Worm (Caenorhabditis elegans) whole organism, L3 larva: ENCODE data around the gene set-25.

Source experiments
- R02D3.7 ChIP-seq: fragments of 150-350 bp; optimal IDR thresholded peaks from 2 replicates; lab custom pipeline; 2014; ENCODE audit warnings: missing biosample characterization, missing genetic modification characterization
- ZK546.5 ChIP-seq: sonication (generic microtip); optimal IDR thresholded peaks from 2 replicates; lab custom pipeline; 2017; ENCODE audit warnings: missing biosample characterization, missing genetic modification characterization
- aly-2 ChIP-seq: fragments of 150-350 bp; optimal IDR thresholded peaks from 2 replicates; lab custom pipeline; 2014; ENCODE audit warnings: missing biosample characterization, missing genetic modification characterization
- ama-1 ChIP-seq: fragments of 150-350 bp; optimal IDR thresholded peaks from 2 replicates; lab custom pipeline; 2018
- ceh-28 ChIP-seq: fragments of 150-350 bp; optimal IDR thresholded peaks from 2 replicates; lab custom pipeline; 2014; ENCODE audit warnings: missing biosample characterization, missing genetic modification reagents, missing genetic modification characterization
- ceh-82 ChIP-seq: fragments of 150-350 bp; optimal IDR thresholded peaks from 2 replicates; lab custom pipeline; 2014; ENCODE audit warnings: missing biosample characterization, missing genetic modification characterization
- ceh-9 ChIP-seq: sonication (generic microtip); optimal IDR thresholded peaks from 2 replicates; lab custom pipeline; 2018; ENCODE audit warnings: missing biosample characterization, missing genetic modification characterization
- egl-27 ChIP-seq: sonication (generic microtip); optimal IDR thresholded peaks from 4 replicates; lab custom pipeline; 2017; ENCODE audit warnings: missing biosample characterization, missing genetic modification reagents, missing genetic modification characterization
- egl-5 ChIP-seq: fragments of 150-350 bp; optimal IDR thresholded peaks from 2 replicates; lab custom pipeline; 2017; ENCODE audit warnings: missing biosample characterization, missing genetic modification reagents, missing genetic modification characterization, inconsistent platforms
- elt-1 ChIP-seq: fragments of 150-350 bp; optimal IDR thresholded peaks from 2 replicates; lab custom pipeline; 2014; ENCODE audit warnings: missing biosample characterization, missing genetic modification characterization
- elt-2 ChIP-seq: sonication (generic microtip); optimal IDR thresholded peaks from 2 replicates; lab custom pipeline; 2016; ENCODE audit warnings: missing genetic modification reagents, mild to moderate bottlenecking, missing genetic modification characterization, missing compliant biosample characterization
- elt-3 ChIP-seq, 3 experiments: fragments of 150-350 bp in 1 of 3; sonication (generic microtip) in 2 of 3; optimal IDR thresholded peaks; 2 replicates in 2 of 3; 4 replicates in 1 of 3; lab custom pipeline; 2014 to 2017; ENCODE audit warnings: missing biosample characterization in 3 of 3, missing genetic modification characterization in 3 of 3
- eor-1 ChIP-seq, 2 experiments: fragments of 150-350 bp; optimal IDR thresholded peaks; 2 replicates each; lab custom pipeline; 2014 to 2018; ENCODE audit warnings: missing biosample characterization in 2 of 2, missing genetic modification characterization in 2 of 2
- fkh-2 ChIP-seq: fragments of 150-350 bp; optimal IDR thresholded peaks from 2 replicates; lab custom pipeline; 2014; ENCODE audit warnings: missing biosample characterization, missing genetic modification reagents, missing genetic modification characterization
- hmg-11 ChIP-seq: sonication (generic microtip); optimal IDR thresholded peaks from 2 replicates; lab custom pipeline; 2016; ENCODE audit warnings: missing genetic modification characterization, missing compliant biosample characterization
- lin-15B ChIP-seq: fragments of 150-350 bp; optimal IDR thresholded peaks from 2 replicates; lab custom pipeline; 2014; ENCODE audit warnings: missing biosample characterization, missing genetic modification characterization
- lin-39 ChIP-seq: fragments of 150-350 bp; optimal IDR thresholded peaks from 2 replicates; lab custom pipeline; 2018; ENCODE audit warnings: missing biosample characterization, missing genetic modification reagents, missing genetic modification characterization
- lsy-12 ChIP-seq: sonication (generic microtip); optimal IDR thresholded peaks from 2 replicates; lab custom pipeline; 2016; ENCODE audit warnings: mild to moderate bottlenecking, missing genetic modification characterization, missing compliant biosample characterization
- mml-1 ChIP-seq: fragments of 150-350 bp; sonication (generic microtip); optimal IDR thresholded peaks from 3 replicates; lab custom pipeline; 2014; ENCODE audit warnings: missing biosample characterization, missing genetic modification characterization
- nfya-1 ChIP-seq: sonication (generic microtip); optimal IDR thresholded peaks from 2 replicates; lab custom pipeline; 2017; ENCODE audit warnings: missing genetic modification characterization, mild to moderate bottlenecking, missing compliant biosample characterization, antibody characterized with exemption, moderate library complexity; ENCODE audit not compliant: insufficient read depth
- nhr-11 ChIP-seq: fragments of 150-350 bp; optimal IDR thresholded peaks from 2 replicates; lab custom pipeline; 2014; ENCODE audit warnings: missing biosample characterization, missing genetic modification characterization
- nhr-12 ChIP-seq: fragments of 150-350 bp; optimal IDR thresholded peaks from 2 replicates; lab custom pipeline; 2014; ENCODE audit warnings: missing biosample characterization, missing genetic modification characterization
- nhr-23 ChIP-seq: fragments of 150-350 bp; optimal IDR thresholded peaks from 2 replicates; lab custom pipeline; 2014; ENCODE audit warnings: missing biosample characterization, missing genetic modification reagents, missing genetic modification characterization
- nhr-237 ChIP-seq: fragments of 150-350 bp; optimal IDR thresholded peaks from 2 replicates; lab custom pipeline; 2014; ENCODE audit warnings: missing biosample characterization, missing genetic modification characterization
- nhr-25 ChIP-seq: sonication (generic microtip); optimal IDR thresholded peaks from 2 replicates; lab custom pipeline; 2017; ENCODE audit warnings: missing biosample characterization, missing genetic modification characterization
- nhr-28 ChIP-seq: fragments of 150-350 bp; optimal IDR thresholded peaks from 2 replicates; lab custom pipeline; 2014; ENCODE audit warnings: missing biosample characterization, missing genetic modification characterization
- nhr-43 ChIP-seq: sonication (generic microtip); optimal IDR thresholded peaks from 2 replicates; lab custom pipeline; 2016; ENCODE audit warnings: mild to moderate bottlenecking, missing genetic modification characterization, missing compliant biosample characterization; ENCODE audit not compliant: poor library complexity, severe bottlenecking
- nhr-76 ChIP-seq: fragments of 150-350 bp; sonication (generic microtip); optimal IDR thresholded peaks from 5 replicates; lab custom pipeline; 2014; ENCODE audit warnings: missing biosample characterization, missing genetic modification characterization
- pha-4 ChIP-seq: fragments of 150-350 bp; optimal IDR thresholded peaks from 2 replicates; lab custom pipeline; 2014; ENCODE audit warnings: missing biosample characterization, missing genetic modification reagents, missing genetic modification characterization
- skn-1 ChIP-seq: fragments of 150-350 bp; optimal IDR thresholded peaks from 2 replicates; lab custom pipeline; 2014; ENCODE audit warnings: missing biosample characterization, missing genetic modification characterization
- snpc-4 ChIP-seq: fragments of 150-350 bp; optimal IDR thresholded peaks from 2 replicates; lab custom pipeline; 2014; ENCODE audit warnings: missing biosample characterization, missing genetic modification characterization
- unc-39 ChIP-seq: sonication (generic microtip); optimal IDR thresholded peaks from 4 replicates; lab custom pipeline; 2017; ENCODE audit warnings: missing biosample characterization, missing genetic modification characterization
- unc-62 ChIP-seq: fragments of 150-350 bp; sonication (generic microtip); optimal IDR thresholded peaks from 4 replicates; lab custom pipeline; 2014; ENCODE audit warnings: missing biosample characterization, missing genetic modification reagents, missing genetic modification characterization
- zag-1 ChIP-seq: fragments of 150-350 bp; optimal IDR thresholded peaks from 2 replicates; lab custom pipeline; 2014; ENCODE audit warnings: missing biosample characterization, missing genetic modification characterization
- ztf-11 ChIP-seq: fragments of 150-350 bp; optimal IDR thresholded peaks from 2 replicates; lab custom pipeline; 2014; ENCODE audit warnings: missing biosample characterization, missing genetic modification characterization
- ztf-4 ChIP-seq: fragments of 150-350 bp; optimal IDR thresholded peaks from 2 replicates; lab custom pipeline; 2014; ENCODE audit warnings: missing biosample characterization, missing genetic modification characterization

set-25 gene

DNA sequence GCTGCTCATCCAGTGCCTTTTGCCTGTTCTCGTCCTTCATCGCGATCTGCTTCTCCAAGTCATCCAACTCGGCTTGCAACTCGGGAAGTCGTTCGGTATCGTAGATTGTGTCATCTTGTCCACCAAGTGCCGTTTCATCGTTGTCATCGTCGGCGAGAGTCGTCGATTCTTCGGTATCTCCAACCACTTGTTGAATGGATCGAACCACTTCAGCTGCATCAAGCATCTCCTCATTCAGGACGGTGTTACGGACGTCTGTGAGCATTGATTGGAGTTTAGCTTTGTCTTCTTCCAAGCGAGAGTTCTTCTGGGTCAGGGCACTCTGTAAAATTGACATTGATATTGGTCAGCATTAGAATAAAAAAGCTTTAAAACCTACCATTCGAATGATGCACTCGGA, 12.6 kb upstream of the set-25 start:
- no peak for TF ChIP-seq nhr-25 (tag; lab: Kevin White, UChicago)
- TF ChIP-seq nhr-237, result no peak
- TF ChIP-seq ztf-11 (tag; lab: Kevin White, UChicago), result no peak

DNA sequence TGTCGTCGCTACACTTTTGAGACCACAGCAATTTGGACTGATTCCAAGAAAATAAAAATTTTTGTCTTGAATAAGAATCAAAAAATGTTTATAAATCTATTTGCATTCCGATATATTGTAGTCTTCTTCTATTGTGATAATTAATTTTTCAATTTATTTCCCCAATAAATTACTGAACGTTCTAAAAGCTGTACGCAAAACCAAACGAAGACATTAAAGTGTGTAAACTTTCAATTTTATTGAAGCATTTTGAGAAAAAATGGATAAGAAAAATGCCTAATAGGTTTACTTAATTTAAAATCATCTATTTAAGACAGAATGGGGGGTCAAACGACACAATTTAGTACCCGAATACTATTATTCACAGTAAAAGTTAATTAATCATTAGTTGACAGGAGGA, 9.7 kb upstream of the set-25 start:
- TF ChIP-seq skn-1 (tag; lab: Kevin White, UChicago) (no peak), nhr-11 (tag; lab: Kevin White, UChicago) (no peak), hmg-11 (tag; lab: Kevin White, UChicago) (no peak), zag-1 (tag; lab: Kevin White, UChicago) (no peak), ztf-4 (no peak), unc-39 (no peak), lsy-12 (tag; lab: Kevin White, UChicago) (no peak), lin-15B (tag; lab: Kevin White, UChicago) (no peak), pha-4 (tag; lab: Kevin White, UChicago) (no peak), nhr-25 (tag; lab: Kevin White, UChicago) (no peak), nhr-28 (tag; lab: Kevin White, UChicago) (no peak), snpc-4 (tag; lab: Kevin White, UChicago) (no peak), nhr-23 (tag; lab: Kevin White, UChicago) (no peak), elt-3 (tag; optimal IDR thresholded peaks at IDR 0.05; lab: Kevin White, UChicago) (no peak), nhr-76 (tag; lab: Kevin White, UChicago) (no peak), ceh-9 (tag; lab: Kevin White, UChicago) (no peak), unc-62 (GFP tag; lab: Kevin White, UChicago) (no peak), ama-1 (lab: Kevin White, UChicago) (no peak), nhr-237 (no peak)

ce11 chrIII:13301983-13302382, 9.1 kb upstream of the set-25 start:
- no peak for TF ChIP-seq mml-1 (tag; lab: Kevin White, UChicago)
- TF ChIP-seq R02D3.7 (tag; lab: Kevin White, UChicago), result no peak
- no peak for TF ChIP-seq ceh-28 (tag; lab: Kevin White, UChicago)
- no peak for TF ChIP-seq nhr-12 (tag; lab: Kevin White, UChicago)
- no peak for TF ChIP-seq lin-39 (tag; lab: Kevin White, UChicago)
- TF ChIP-seq nhr-43 (tag; lab: Kevin White, UChicago), result no peak
- TF ChIP-seq egl-5 (tag; lab: Kevin White, UChicago), result no peak
- no peak for TF ChIP-seq unc-39
- TF ChIP-seq fkh-2 (tag; lab: Kevin White, UChicago), result no peak
- no peak for TF ChIP-seq egl-27 (tag; lab: Kevin White, UChicago)
- no peak for TF ChIP-seq ztf-11 (tag; lab: Kevin White, UChicago)
- TF ChIP-seq ama-1 (lab: Kevin White, UChicago), result no peak
- TF ChIP-seq skn-1 (tag; lab: Kevin White, UChicago), result no peak
- TF ChIP-seq nhr-28 (tag; lab: Kevin White, UChicago), result no peak
- TF ChIP-seq aly-2 (tag; lab: Kevin White, UChicago), result no peak
- no peak for TF ChIP-seq ZK546.5 (tag; lab: Kevin White, UChicago)
- TF ChIP-seq eor-1 (tag; optimal IDR thresholded peaks at IDR 0.05; lab: Kevin White, UChicago), result no peak
- TF ChIP-seq unc-62 (GFP tag; lab: Kevin White, UChicago), result no peak
- no peak for TF ChIP-seq snpc-4 (tag; lab: Kevin White, UChicago)
- no peak for TF ChIP-seq ceh-82 (tag; lab: Kevin White, UChicago)

DNA sequence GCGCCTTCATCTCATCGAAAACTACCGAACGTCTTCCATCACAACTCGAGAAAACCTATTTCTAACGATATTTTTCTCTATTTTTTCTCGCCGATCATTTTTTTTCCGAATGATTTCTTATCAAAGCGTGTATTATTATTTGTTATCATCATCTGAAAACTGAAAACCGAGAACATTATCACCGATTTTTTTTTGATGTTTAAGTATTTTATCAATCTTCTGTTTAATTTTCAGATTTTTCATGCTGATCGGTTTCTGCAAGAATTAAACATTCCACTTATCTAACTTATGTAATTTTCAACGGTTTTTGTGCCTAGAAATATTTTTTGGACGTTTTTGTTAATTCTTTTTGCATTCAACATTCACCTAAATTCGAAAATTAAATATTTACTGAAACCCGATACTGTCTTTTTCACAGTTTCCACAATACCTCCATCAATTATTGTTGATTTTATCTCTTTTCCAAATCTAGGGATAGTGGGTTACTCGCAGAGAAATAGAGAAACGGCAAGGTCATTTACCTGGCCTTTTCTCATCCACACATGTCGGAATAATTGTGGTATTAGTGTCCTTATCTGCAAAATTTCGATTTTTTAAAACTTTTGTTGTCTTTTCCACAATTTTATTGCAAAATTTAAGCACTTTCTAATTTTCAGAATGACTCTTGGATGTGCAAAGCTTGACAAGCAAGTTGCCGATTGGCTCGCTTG, 6.0 kb upstream of the set-25 start, which contains the start of gene pgm-2:
Gene pgm-2, plus strand, starts transcription at position 657 of the 710 bp plus-strand sequence.
- TF ChIP-seq aly-2 (tag; lab: Kevin White, UChicago) (no peak), nhr-43 (tag; lab: Kevin White, UChicago) (no peak), nhr-23 (tag; lab: Kevin White, UChicago) (peak; percentile 24), nfya-1 (no peak), nhr-25 (tag; lab: Kevin White, UChicago) (peak; percentile 76), pha-4 (tag; lab: Kevin White, UChicago) (peak; percentile 22), elt-1 (tag; lab: Kevin White, UChicago) (peak; percentile 23), elt-2 (tag; lab: Kevin White, UChicago) (peak; percentile 77)
